Fruit fly (Drosophila melanogaster) whole organism, embryonic: Measurements from ENCODE around the gene mthl9.

Experiments used
- Antp ChIP-seq: fragments of 200-800 bp; sonication (Bioruptor generic); optimal IDR thresholded peaks from 3 replicates; lab custom pipeline; 2016; ENCODE audit warnings: missing biosample characterization, missing genetic modification characterization
- B-H2 ChIP-seq: fragments of 200-800 bp; sonication (Bioruptor generic); optimal IDR thresholded peaks from 2 replicates; lab custom pipeline; 2018; ENCODE audit warnings: missing biosample characterization, mild to moderate bottlenecking, missing genetic modification characterization
- Bteb2 ChIP-seq: fragments of 200-800 bp; sonication (Bioruptor generic); optimal IDR thresholded peaks from 2 replicates; lab custom pipeline; 2016; ENCODE audit warnings: missing biosample characterization, missing genetic modification characterization
- CG10431 ChIP-seq: fragments of 200-800 bp; sonication (Bioruptor generic); optimal IDR thresholded peaks from 3 replicates; lab custom pipeline; 2018; ENCODE audit warnings: missing biosample characterization, mild to moderate bottlenecking, missing genetic modification characterization
- CG11723 ChIP-seq: fragments of 200-800 bp; sonication (Bioruptor generic); optimal IDR thresholded peaks from 2 replicates; lab custom pipeline; 2017; ENCODE audit warnings: missing biosample characterization, mild to moderate bottlenecking, missing genetic modification characterization
- CG13296 ChIP-seq: fragments of 200-800 bp; sonication (Bioruptor generic); optimal IDR thresholded peaks from 3 replicates; lab custom pipeline; 2018; ENCODE audit warnings: missing biosample characterization, mild to moderate bottlenecking, missing genetic modification characterization
- CG13775 ChIP-seq: fragments of 200-800 bp; sonication (Bioruptor generic); optimal IDR thresholded peaks from 3 replicates; lab custom pipeline; 2017; ENCODE audit warnings: missing biosample characterization, mild to moderate bottlenecking, missing genetic modification characterization
- CG14050 ChIP-seq: fragments of 200-800 bp; sonication (Bioruptor generic); IDR thresholded peaks from 3 replicates; pipeline ENCODE4 v1.3.6; 2022; ENCODE audit warnings: missing biosample characterization, missing genetic modification characterization
- CG16813 ChIP-seq: fragments of 200-800 bp; sonication (Bioruptor generic); IDR thresholded peaks from 3 replicates; pipeline ENCODE4 v1.3.6; 2022; ENCODE audit warnings: missing biosample characterization, missing genetic modification characterization; ENCODE audit not compliant: partially characterized antibody
- CG16863 ChIP-seq: fragments of 200-800 bp; sonication (Bioruptor generic); optimal IDR thresholded peaks from 3 replicates; lab custom pipeline; 2016; ENCODE audit warnings: missing biosample characterization, missing genetic modification characterization
- CG17568 ChIP-seq: fragments of 200-800 bp; sonication (Bioruptor generic); optimal IDR thresholded peaks from 2 replicates; lab custom pipeline; 2018; ENCODE audit warnings: missing biosample characterization, mild to moderate bottlenecking, missing genetic modification characterization, moderate library complexity
- CG2129 ChIP-seq: fragments of 200-800 bp; sonication (Bioruptor generic); IDR thresholded peaks from 2 replicates; pipeline ENCODE4 v1.3.6; 2022; ENCODE audit warnings: missing biosample characterization, missing genetic modification characterization; ENCODE audit not compliant: partially characterized antibody
- CG2889 ChIP-seq: fragments of 200-800 bp; sonication (Bioruptor generic); IDR thresholded peaks from 3 replicates; pipeline ENCODE4 v1.3.6; 2022; ENCODE audit warnings: missing biosample characterization, missing genetic modification characterization
- CG30431 ChIP-seq: fragments of 200-800 bp; sonication (Bioruptor generic); optimal IDR thresholded peaks from 2 replicates; lab custom pipeline; 2017; ENCODE audit warnings: missing biosample characterization, missing genetic modification characterization
- CG3407 ChIP-seq: fragments of 200-800 bp; sonication (Bioruptor generic); optimal IDR thresholded peaks from 2 replicates; lab custom pipeline; 2018; ENCODE audit warnings: missing biosample characterization, mild to moderate bottlenecking, missing genetic modification characterization
- CG6175 ChIP-seq: fragments of 200-800 bp; sonication (Bioruptor generic); IDR thresholded peaks from 3 replicates; pipeline ENCODE4 v1.3.6; 2022; ENCODE audit warnings: missing biosample characterization, missing genetic modification characterization
- CG7271 ChIP-seq: fragments of 200-800 bp; sonication (Bioruptor generic); optimal IDR thresholded peaks from 2 replicates; lab custom pipeline; 2018; ENCODE audit warnings: missing biosample characterization, mild to moderate bottlenecking, missing genetic modification characterization, moderate library complexity
- CG7357 ChIP-seq: fragments of 200-800 bp; sonication (Bioruptor generic); IDR thresholded peaks from 3 replicates; pipeline ENCODE4 v1.3.6; 2022; ENCODE audit warnings: missing biosample characterization, missing genetic modification characterization
- CG7745 ChIP-seq: fragments of 200-800 bp; sonication (Bioruptor generic); optimal IDR thresholded peaks from 2 replicates; lab custom pipeline; 2018; ENCODE audit warnings: missing biosample characterization, mild to moderate bottlenecking, missing genetic modification characterization, moderate library complexity
- CG9437 ChIP-seq: fragments of 200-800 bp; sonication (Bioruptor generic); optimal IDR thresholded peaks from 2 replicates; lab custom pipeline; 2018; ENCODE audit warnings: missing biosample characterization, mild to moderate bottlenecking, missing genetic modification characterization
- CG9727 ChIP-seq: fragments of 200-800 bp; sonication (Bioruptor generic); optimal IDR thresholded peaks from 3 replicates; lab custom pipeline; 2017; ENCODE audit warnings: missing biosample characterization, mild to moderate bottlenecking, missing genetic modification characterization
- CTCF ChIP-seq: fragments of 200-800 bp; sonication (Bioruptor generic); optimal IDR thresholded peaks from 2 replicates; lab custom pipeline; 2017; ENCODE audit warnings: missing biosample characterization, mild to moderate bottlenecking, missing genetic modification characterization, moderate library complexity
- CkIIα-i1 ChIP-seq: fragments of 200-800 bp; sonication (Bioruptor generic); IDR thresholded peaks from 2 replicates; pipeline ENCODE4 v1.3.6; 2022; ENCODE audit warnings: missing biosample characterization, missing genetic modification characterization
- CoRest ChIP-seq: fragments of 200-800 bp; sonication (Bioruptor generic); optimal IDR thresholded peaks from 3 replicates; lab custom pipeline; 2018; ENCODE audit warnings: missing biosample characterization, mild to moderate bottlenecking, missing genetic modification characterization, moderate library complexity
- Deaf1 ChIP-seq: fragments of 200-800 bp; optimal IDR thresholded peaks from 3 replicates; lab custom pipeline; 2019; ENCODE audit warnings: missing biosample characterization, mild to moderate bottlenecking, missing genetic modification characterization, moderate library complexity
- Ets65A ChIP-seq: fragments of 200-800 bp; sonication (Bioruptor generic); peaks from one replicate; lab custom pipeline; 2016; ENCODE audit warnings: missing biosample characterization, missing genetic modification characterization
- Ets97D ChIP-seq: fragments of 200-800 bp; sonication (Bioruptor generic); optimal IDR thresholded peaks from 3 replicates; lab custom pipeline; 2016; ENCODE audit warnings: missing biosample characterization, missing genetic modification characterization
- Kr ChIP-seq: fragments of 200-800 bp; sonication (Bioruptor generic); optimal IDR thresholded peaks from 2 replicates; lab custom pipeline; 2017; ENCODE audit warnings: missing biosample characterization, mild to moderate bottlenecking, missing genetic modification characterization
- Mad ChIP-seq: fragments of 200-800 bp; sonication (Bioruptor generic); optimal IDR thresholded peaks from 2 replicates; lab custom pipeline; 2016; ENCODE audit warnings: missing biosample characterization, missing genetic modification characterization
- Mrtf ChIP-seq: fragments of 200-800 bp; sonication (Bioruptor generic); IDR thresholded peaks from 3 replicates; pipeline ENCODE4 v1.3.6; 2022; ENCODE audit warnings: missing biosample characterization, missing genetic modification characterization
- Nf-YA ChIP-seq: fragments of 200-800 bp; sonication (Bioruptor generic); IDR thresholded peaks from 2 replicates; pipeline ENCODE4 v1.3.6; 2022; ENCODE audit warnings: missing biosample characterization, missing genetic modification characterization
- Oli ChIP-seq: fragments of 200-800 bp; sonication (Bioruptor generic); optimal IDR thresholded peaks from 2 replicates; lab custom pipeline; 2018; ENCODE audit warnings: missing biosample characterization, mild to moderate bottlenecking, missing genetic modification characterization, moderate library complexity
- Ravus ChIP-seq: fragments of 200-800 bp; sonication (Bioruptor generic); IDR thresholded peaks from 2 replicates; pipeline ENCODE4 v1.3.6; 2022; ENCODE audit warnings: missing biosample characterization, missing genetic modification characterization
- ac ChIP-seq: fragments of 200-800 bp; sonication (Bioruptor generic); optimal IDR thresholded peaks from 3 replicates; lab custom pipeline; 2017; ENCODE audit warnings: missing biosample characterization, mild to moderate bottlenecking, missing genetic modification characterization
- ase ChIP-seq: fragments of 200-800 bp; sonication (Bioruptor generic); IDR thresholded peaks from 3 replicates; pipeline ENCODE4 v1.3.6; 2022; ENCODE audit warnings: missing biosample characterization, missing genetic modification characterization
- bcd ChIP-seq: fragments of 200-800 bp; sonication (Bioruptor generic); optimal IDR thresholded peaks from 2 replicates; lab custom pipeline; 2017; ENCODE audit warnings: missing biosample characterization, mild to moderate bottlenecking, missing genetic modification characterization
- caup ChIP-seq: fragments of 200-800 bp; sonication (Bioruptor generic); optimal IDR thresholded peaks from 3 replicates; lab custom pipeline; 2017; ENCODE audit warnings: missing biosample characterization, mild to moderate bottlenecking, missing genetic modification characterization, moderate library complexity; ENCODE audit not compliant: severe bottlenecking
- crc ChIP-seq: fragments of 200-800 bp; sonication (Bioruptor generic); optimal IDR thresholded peaks from 2 replicates; lab custom pipeline; 2016; ENCODE audit warnings: missing biosample characterization, missing genetic modification characterization
- dati ChIP-seq: fragments of 200-800 bp; sonication (Bioruptor generic); IDR thresholded peaks from 2 replicates; pipeline ENCODE4 v1.3.6; 2022; ENCODE audit warnings: missing biosample characterization, missing genetic modification characterization
- en ChIP-seq: fragments of 200-800 bp; sonication (Bioruptor generic); optimal IDR thresholded peaks from 2 replicates; lab custom pipeline; 2016; ENCODE audit warnings: missing biosample characterization, missing genetic modification characterization
- fu2 ChIP-seq: fragments of 200-800 bp; sonication (Bioruptor generic); optimal IDR thresholded peaks from 2 replicates; lab custom pipeline; 2016; ENCODE audit warnings: missing biosample characterization, missing genetic modification characterization
- gce ChIP-seq: fragments of 200-800 bp; sonication (Bioruptor generic); IDR thresholded peaks from 3 replicates; pipeline ENCODE4 v1.3.6; 2022; ENCODE audit warnings: missing biosample characterization, missing genetic modification characterization
- ham ChIP-seq: fragments of 200-800 bp; sonication (Bioruptor generic); IDR thresholded peaks from 2 replicates; pipeline ENCODE4 v1.3.6; 2022; ENCODE audit warnings: missing biosample characterization, missing genetic modification characterization
- her ChIP-seq: fragments of 200-800 bp; sonication (Bioruptor generic); optimal IDR thresholded peaks from 2 replicates; lab custom pipeline; 2016; ENCODE audit warnings: missing biosample characterization, missing genetic modification characterization
- inv ChIP-seq: fragments of 200-800 bp; sonication (Bioruptor generic); IDR thresholded peaks from 2 replicates; pipeline ENCODE4 v1.3.6; 2022; ENCODE audit warnings: missing biosample characterization, missing genetic modification characterization; ENCODE audit not compliant: partially characterized antibody
- ken ChIP-seq: fragments of 200-800 bp; sonication (Bioruptor generic); IDR thresholded peaks from 3 replicates; pipeline ENCODE4 v1.3.6; 2022; ENCODE audit warnings: missing biosample characterization, missing genetic modification characterization
- peb ChIP-seq: fragments of 200-800 bp; sonication (Bioruptor generic); IDR thresholded peaks from 2 replicates; pipeline ENCODE4 v1.3.6; 2022; ENCODE audit warnings: missing biosample characterization, missing genetic modification characterization
- sc ChIP-seq, 3 experiments: fragments of >200 bp in 2 of 3; fragments of 200-800 bp in 1 of 3; sonication (Bioruptor generic) in 1 of 3; optimal IDR thresholded peaks; 2 replicates in 2 of 3; 3 replicates in 1 of 3; lab custom pipeline; 2017; ENCODE audit warnings: mild to moderate bottlenecking in 1 of 3, missing biosample characterization in 1 of 3, missing genetic modification characterization in 1 of 3, missing genetic modification reagents in 1 of 3
- tap ChIP-seq: fragments of 200-800 bp; optimal IDR thresholded peaks from 3 replicates; lab custom pipeline; 2019; ENCODE audit warnings: missing biosample characterization, mild to moderate bottlenecking, missing genetic modification characterization, moderate library complexity

The mthl9 gene

DNA sequence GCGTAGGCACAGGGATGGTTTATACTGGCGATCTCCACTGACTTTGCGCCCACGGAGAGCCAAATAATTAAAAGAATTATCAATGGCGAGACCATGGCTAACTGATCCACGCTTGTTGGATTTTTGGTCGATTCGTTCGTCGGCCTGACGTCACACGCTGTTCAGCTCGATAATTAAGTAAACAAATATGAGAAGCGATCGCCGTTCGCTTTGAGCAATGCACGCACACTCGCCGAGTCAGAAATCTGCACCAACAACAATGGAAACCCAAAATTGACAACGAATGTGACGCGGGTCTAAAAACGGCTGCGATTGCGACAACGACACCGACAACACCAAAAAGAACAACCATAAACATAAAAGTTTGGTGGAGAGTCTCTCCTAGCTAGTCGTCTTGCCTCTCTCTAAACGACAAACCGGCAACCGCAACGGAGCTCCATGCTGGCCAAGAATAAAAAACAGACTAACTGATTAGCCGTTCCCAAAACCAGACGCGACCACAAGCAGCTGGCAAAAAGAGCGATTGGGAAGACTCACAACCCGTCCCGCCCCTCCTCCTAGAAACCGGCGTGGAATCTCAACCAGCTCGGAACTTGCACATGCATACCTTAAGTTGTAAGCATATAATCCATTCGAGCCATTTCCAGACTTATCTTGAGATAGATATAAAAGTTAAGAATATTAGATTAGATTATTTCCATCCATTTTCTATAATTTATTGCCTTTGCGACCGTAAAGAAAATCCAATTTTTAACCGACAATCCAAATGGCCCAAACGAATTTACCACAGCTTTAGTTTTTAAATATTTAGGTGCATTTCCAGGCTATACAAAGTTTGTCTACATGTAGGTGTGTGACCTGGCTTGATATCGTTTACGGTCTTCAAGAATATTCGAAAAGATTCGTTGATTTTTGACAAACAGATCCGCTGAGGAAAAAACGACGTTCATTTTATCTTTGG lies at the start of gene mthl9 (continued):
- no peak for TF ChIP-seq bcd
- no peak for TF ChIP-seq inv
- TF ChIP-seq CoRest (tag; lab: Kevin White, UChicago) = peak; percentile 17
- TF ChIP-seq CG2889 = no peak
- no peak for TF ChIP-seq crc (GFP tag; lab: Kevin White, UChicago)
- no peak for TF ChIP-seq Antp (GFP tag; lab: Kevin White, UChicago)
- no peak for TF ChIP-seq ase
- TF ChIP-seq CG30431 = no peak
- TF ChIP-seq Mrtf (GFP tag; lab: Robert Waterston, UW) = no peak
- TF ChIP-seq ac (GFP tag; lab: Kevin White, UChicago) = no peak
- TF ChIP-seq Ravus (GFP tag; lab: Robert Waterston, UW) = no peak
- TF ChIP-seq B-H2 (GFP tag; lab: Kevin White, UChicago) = peak; percentile 54
- no peak for TF ChIP-seq CG13296 (GFP tag; lab: Kevin White, UChicago)
- TF ChIP-seq CG16813 (GFP tag; lab: Robert Waterston, UW) = no peak
- TF ChIP-seq CTCF (GFP tag; lab: Kevin White, UChicago) = peak; percentile 80
- no peak for TF ChIP-seq Bteb2 (GFP tag; lab: Kevin White, UChicago)
- TF ChIP-seq dati (GFP tag; lab: Robert Waterston, UW) = no peak
- TF ChIP-seq Oli (tag; lab: Kevin White, UChicago) = no peak
- no peak for TF ChIP-seq CG13775 (GFP tag; lab: Kevin White, UChicago)
- no peak for TF ChIP-seq CG2129 (GFP tag; lab: Robert Waterston, UW)
- no peak for TF ChIP-seq CG3407 (GFP tag; lab: Kevin White, UChicago)
- no peak for TF ChIP-seq CG9727
- no peak for TF ChIP-seq CG16863 (GFP tag; lab: Kevin White, UChicago)
- TF ChIP-seq CG9437 (GFP tag; lab: Kevin White, UChicago) = no peak
- TF ChIP-seq caup = peak; percentile 54
- peak; percentile 53 for TF ChIP-seq Deaf1 (tag; lab: Kevin White, UChicago)
- TF ChIP-seq fu2 (GFP tag; lab: Kevin White, UChicago) = no peak
- TF ChIP-seq her (GFP tag; lab: Kevin White, UChicago) = peak; percentile 3
- no peak for TF ChIP-seq CG7271 (tag; lab: Kevin White, UChicago)
- TF ChIP-seq Mad (GFP tag; lab: Kevin White, UChicago) = no peak
- TF ChIP-seq CG14050 (GFP tag; lab: Robert Waterston, UW) = no peak
- TF ChIP-seq ken (GFP tag; lab: Robert Waterston, UW) = 0 out of 3 replicates have a peak, but pooled peaks have one; percentile 25
- no peak for TF ChIP-seq CG7357 (GFP tag; lab: Robert Waterston, UW)
- TF ChIP-seq CG7745 (tag; lab: Kevin White, UChicago) = no peak
- peak; percentile 1 for TF ChIP-seq Ets97D (GFP tag; lab: Kevin White, UChicago)
- TF ChIP-seq peb (GFP tag; lab: Robert Waterston, UW) = no peak
- no peak for TF ChIP-seq en
- no peak for TF ChIP-seq CG10431 (GFP tag; lab: Kevin White, UChicago)
- no peak for TF ChIP-seq CG11723 (GFP tag; lab: Kevin White, UChicago)
- 0 out of 3 replicates have a peak, but pooled peaks have one; percentile 26 for TF ChIP-seq CG6175 (GFP tag; lab: Robert Waterston, UW)
- TF ChIP-seq ham = no peak
- TF ChIP-seq Nf-YA (GFP tag; lab: Robert Waterston, UW) = no peak
- no peak for TF ChIP-seq sc (optimal IDR thresholded peaks at IDR 0.05; lab: Kevin White, UChicago)
- TF ChIP-seq sc (GFP tag; optimal IDR thresholded peaks at IDR 0.05; lab: Kevin White, UChicago) = no peak
- TF ChIP-seq gce (GFP tag; lab: Robert Waterston, UW) = peak; percentile 38; the same call in 1 of the 3 replicates
- TF ChIP-seq Kr (GFP tag; lab: Kevin White, UChicago) = no peak
- no peak for TF ChIP-seq CG17568 (GFP tag; lab: Kevin White, UChicago)
- peak; percentile 11 for TF ChIP-seq tap (tag; lab: Kevin White, UChicago)
- peak; percentile 48 for TF ChIP-seq Ets65A (GFP tag; lab: Kevin White, UChicago)
- TF ChIP-seq CkIIα-i1 (GFP tag; lab: Robert Waterston, UW) = no peak
